Worm (Caenorhabditis elegans) whole organism, L1 larva: ENCODE data around the gene pho-9.

ENCODE experiments used
- ama-1 ChIP-seq: fragments of 150-350 bp; optimal IDR thresholded peaks from 2 replicates; lab custom pipeline; 2014
- ceh-63 ChIP-seq: fragments of 200-800 bp; sonication (Bioruptor generic); optimal IDR thresholded peaks from 2 replicates; lab custom pipeline; 2018; ENCODE audit warnings: mild to moderate bottlenecking, missing genetic modification characterization, missing compliant biosample characterization
- nhr-237 ChIP-seq: fragments of 150-350 bp; optimal IDR thresholded peaks from 2 replicates; lab custom pipeline; 2014; ENCODE audit warnings: missing biosample characterization, missing genetic modification characterization
- skn-1 ChIP-seq: fragments of 150-350 bp; optimal IDR thresholded peaks from 2 replicates; lab custom pipeline; 2014; ENCODE audit warnings: missing biosample characterization, missing genetic modification characterization
- ztf-4 ChIP-seq: fragments of 150-350 bp; optimal IDR thresholded peaks from 2 replicates; lab custom pipeline; 2014; ENCODE audit warnings: missing biosample characterization, missing genetic modification characterization

ce11 chrIII:2780283-2780682 lies 19.7 kb upstream of the pho-9 start:
- TF ChIP-seq ceh-63 (GFP tag; lab: Kevin White, UChicago) (no peak), ama-1 (lab: Kevin White, UChicago) (no peak), skn-1 (tag; lab: Kevin White, UChicago) (no peak), ztf-4 (no peak), nhr-237 (tag; lab: Kevin White, UChicago) (no peak)
